Fruit fly (Drosophila melanogaster) whole organism, wandering third instar larva: ENCODE measurements around the gene Obp28a.

Experiments used
- CG9705 ChIP-seq: fragments of 200-800 bp; sonication (Bioruptor generic); optimal IDR thresholded peaks from 2 replicates; lab custom pipeline; 2018; ENCODE audit warnings: missing biosample characterization, mild to moderate bottlenecking, missing genetic modification characterization
- Dfd ChIP-seq: fragments of >200 bp; optimal IDR thresholded peaks from 2 replicates; lab custom pipeline; 2017; ENCODE audit warnings: missing biosample characterization, missing genetic modification characterization
- GATAd ChIP-seq: sonication (Bioruptor generic); optimal IDR thresholded peaks from 2 replicates; lab custom pipeline; 2016; ENCODE audit warnings: missing biosample characterization, missing genetic modification characterization
- br ChIP-seq: fragments of 200-800 bp; sonication (Bioruptor generic); optimal IDR thresholded peaks from 2 replicates; lab custom pipeline; 2016; ENCODE audit warnings: missing biosample characterization, missing genetic modification characterization
- jim ChIP-seq: fragments of 175-275, 200-325 bp; sonication (Bioruptor generic); optimal IDR thresholded peaks from 2 replicates; lab custom pipeline; 2016; ENCODE audit warnings: missing biosample characterization, mild to moderate bottlenecking, missing genetic modification characterization
- lola ChIP-seq: fragments of >200 bp; optimal IDR thresholded peaks from 2 replicates; lab custom pipeline; 2017; ENCODE audit warnings: missing biosample characterization, missing genetic modification characterization
- psq ChIP-seq: fragments of 200-800 bp; sonication (Bioruptor generic); optimal IDR thresholded peaks from 3 replicates; lab custom pipeline; 2017; ENCODE audit warnings: missing biosample characterization, mild to moderate bottlenecking, missing genetic modification characterization, moderate library complexity

- peak; percentile 66 for TF ChIP-seq jim (GFP tag; lab: Kevin White, UChicago)
- TF ChIP-seq psq (GFP tag; lab: Kevin White, UChicago): no peak
- TF ChIP-seq lola (GFP tag; lab: Kevin White, UChicago): no peak
- TF ChIP-seq Dfd (GFP tag; lab: Kevin White, UChicago): no peak
- TF ChIP-seq br: no peak
- no peak for TF ChIP-seq CG9705 (GFP tag; lab: Kevin White, UChicago)
- TF ChIP-seq GATAd (GFP tag; lab: Kevin White, UChicago): no peak
Observed at dm6 chr2L:7466304-7466703, 30.9 kb downstream of the Obp28a start, which contains the start of gene CG6055.
